Fruit fly (Drosophila melanogaster) whole organism, embryonic: ENCODE results near the gene CG33702.

ENCODE experiments used
- CG10366 ChIP-seq: fragments of 200-800 bp; sonication (Bioruptor generic); IDR thresholded peaks from 2 replicates; pipeline ENCODE4 v1.3.6; 2022; ENCODE audit warnings: missing biosample characterization, missing genetic modification characterization
- CG11560 ChIP-seq: fragments of 200-800 bp; sonication (Bioruptor generic); IDR thresholded peaks from 3 replicates; pipeline ENCODE4 v1.3.6; 2022; ENCODE audit warnings: missing biosample characterization, missing genetic modification characterization
- CG13287 ChIP-seq: fragments of 200-800 bp; sonication (Bioruptor generic); IDR thresholded peaks from 2 replicates; pipeline ENCODE4 v1.3.6; 2022; ENCODE audit warnings: missing biosample characterization, missing genetic modification characterization; ENCODE audit not compliant: partially characterized antibody
- CG13624 ChIP-seq: fragments of 200-800 bp; sonication (Bioruptor generic); optimal IDR thresholded peaks from 2 replicates; lab custom pipeline; 2016; ENCODE audit warnings: missing biosample characterization, missing genetic modification characterization
- CG13775 ChIP-seq: fragments of 200-800 bp; sonication (Bioruptor generic); optimal IDR thresholded peaks from 3 replicates; lab custom pipeline; 2017; ENCODE audit warnings: missing biosample characterization, mild to moderate bottlenecking, missing genetic modification characterization
- CG14667 ChIP-seq: fragments of 200-800 bp; sonication (Bioruptor generic); IDR thresholded peaks from 2 replicates; pipeline ENCODE4 v1.3.6; 2022; ENCODE audit warnings: missing biosample characterization, missing genetic modification characterization
- CG1529 ChIP-seq: fragments of 200-800 bp; sonication (Bioruptor generic); optimal IDR thresholded peaks from 3 replicates; lab custom pipeline; 2018; ENCODE audit warnings: missing biosample characterization, missing genetic modification characterization
- CG15514 ChIP-seq: fragments of 200-800 bp; sonication (Bioruptor generic); optimal IDR thresholded peaks from 3 replicates; lab custom pipeline; 2017; ENCODE audit warnings: missing biosample characterization, missing genetic modification characterization, mild to moderate bottlenecking, moderate library complexity, missing genetic modification reagents
- CG2120 ChIP-seq: fragments of 200-800 bp; sonication (Bioruptor generic); optimal IDR thresholded peaks from 3 replicates; lab custom pipeline; 2016; ENCODE audit warnings: missing biosample characterization, missing genetic modification characterization
- CG2129 ChIP-seq: fragments of 200-800 bp; sonication (Bioruptor generic); IDR thresholded peaks from 2 replicates; pipeline ENCODE4 v1.3.6; 2022; ENCODE audit warnings: missing biosample characterization, missing genetic modification characterization; ENCODE audit not compliant: partially characterized antibody
- CG30403 ChIP-seq: fragments of 200-800 bp; sonication (Bioruptor generic); optimal IDR thresholded peaks from 3 replicates; lab custom pipeline; 2016; ENCODE audit warnings: missing biosample characterization, missing genetic modification characterization
- CG3065 ChIP-seq: fragments of 200-800 bp; sonication (Bioruptor generic); optimal IDR thresholded peaks from 2 replicates; lab custom pipeline; 2016; ENCODE audit warnings: missing biosample characterization, missing genetic modification characterization
- CG3281 ChIP-seq: fragments of 200-800 bp; sonication (Bioruptor generic); optimal IDR thresholded peaks from 3 replicates; lab custom pipeline; 2017; ENCODE audit warnings: missing biosample characterization, mild to moderate bottlenecking, missing genetic modification characterization
- CG34422 ChIP-seq: fragments of 200-800 bp; sonication (Bioruptor generic); IDR thresholded peaks from 3 replicates; pipeline ENCODE4 v1.3.6; 2022; ENCODE audit warnings: missing biosample characterization, missing genetic modification characterization
- CG4404 ChIP-seq: fragments of 200-800 bp; sonication (Bioruptor generic); IDR thresholded peaks from 2 replicates; pipeline ENCODE4 v1.3.6; 2022; ENCODE audit warnings: missing biosample characterization, missing genetic modification characterization
- CG4820 ChIP-seq: fragments of 200-800 bp; sonication (Bioruptor generic); optimal IDR thresholded peaks from 3 replicates; lab custom pipeline; 2016; ENCODE audit warnings: missing biosample characterization, missing genetic modification characterization
- CG6175 ChIP-seq: fragments of 200-800 bp; sonication (Bioruptor generic); IDR thresholded peaks from 3 replicates; pipeline ENCODE4 v1.3.6; 2022; ENCODE audit warnings: missing biosample characterization, missing genetic modification characterization
- CG6689 ChIP-seq: fragments of 200-800 bp; sonication (Bioruptor generic); IDR thresholded peaks from 2 replicates; pipeline ENCODE4 v1.3.6; 2022; ENCODE audit warnings: missing biosample characterization, missing genetic modification characterization
- CG6813 ChIP-seq: fragments of 200-800 bp; sonication (Bioruptor generic); optimal IDR thresholded peaks from 2 replicates; lab custom pipeline; 2017; ENCODE audit warnings: missing biosample characterization, missing genetic modification characterization, mild to moderate bottlenecking, moderate library complexity, missing genetic modification reagents
- CG7745 ChIP-seq: fragments of 200-800 bp; sonication (Bioruptor generic); optimal IDR thresholded peaks from 2 replicates; lab custom pipeline; 2018; ENCODE audit warnings: missing biosample characterization, mild to moderate bottlenecking, missing genetic modification characterization, moderate library complexity
- CG7839 ChIP-seq: fragments of 200-800 bp; sonication (Bioruptor generic); optimal IDR thresholded peaks from 3 replicates; lab custom pipeline; 2018; ENCODE audit warnings: missing biosample characterization, mild to moderate bottlenecking, missing genetic modification characterization, moderate library complexity
- CG8765 ChIP-seq: fragments of 200-800 bp; sonication (Bioruptor generic); IDR thresholded peaks from 2 replicates; pipeline ENCODE4 v1.3.6; 2022; ENCODE audit warnings: missing biosample characterization, missing genetic modification characterization
- CG8924 ChIP-seq: fragments of 200-800 bp; optimal IDR thresholded peaks from 3 replicates; lab custom pipeline; 2019; ENCODE audit warnings: missing biosample characterization, mild to moderate bottlenecking, missing genetic modification characterization, moderate library complexity
- CTCF ChIP-seq: fragments of 200-800 bp; sonication (Bioruptor generic); optimal IDR thresholded peaks from 2 replicates; lab custom pipeline; 2017; ENCODE audit warnings: missing biosample characterization, mild to moderate bottlenecking, missing genetic modification characterization, moderate library complexity
- D ChIP-seq, 2 experiments: fragments of 200-800 bp in 1 of 2; fragments of >200 bp in 1 of 2; sonication (Bioruptor generic) in 1 of 2; optimal IDR thresholded peaks; 2 replicates in 1 of 2; 3 replicates in 1 of 2; lab custom pipeline; 2017; ENCODE audit warnings: mild to moderate bottlenecking in 1 of 2, missing biosample characterization in 1 of 2, missing genetic modification characterization in 1 of 2, missing genetic modification reagents in 1 of 2
- D19A ChIP-seq: fragments of 200-800 bp; optimal IDR thresholded peaks from 3 replicates; lab custom pipeline; 2019; ENCODE audit warnings: missing biosample characterization, mild to moderate bottlenecking, missing genetic modification characterization, moderate library complexity
- Dip2 ChIP-seq: fragments of 200-800 bp; sonication (Bioruptor generic); IDR thresholded peaks from 2 replicates; pipeline ENCODE4 v1.3.6; 2022; ENCODE audit warnings: missing biosample characterization, missing genetic modification characterization
- HLH3B ChIP-seq: fragments of 200-800 bp; sonication (Bioruptor generic); IDR thresholded peaks from 2 replicates; pipeline ENCODE4 v1.3.6; 2022; ENCODE audit warnings: missing biosample characterization, missing genetic modification characterization
- Hmx ChIP-seq: fragments of 200-800 bp; sonication (Bioruptor generic); optimal IDR thresholded peaks from 2 replicates; lab custom pipeline; 2016; ENCODE audit warnings: missing biosample characterization, missing genetic modification characterization
- MESR4 ChIP-seq: fragments of 200-800 bp; sonication (Bioruptor generic); optimal IDR thresholded peaks from 2 replicates; lab custom pipeline; 2018; ENCODE audit warnings: missing biosample characterization, mild to moderate bottlenecking, missing genetic modification characterization, moderate library complexity
- Mad ChIP-seq: fragments of 200-800 bp; sonication (Bioruptor generic); optimal IDR thresholded peaks from 2 replicates; lab custom pipeline; 2016; ENCODE audit warnings: missing biosample characterization, missing genetic modification characterization
- Myb ChIP-seq: fragments of 200-800 bp; sonication (Bioruptor generic); optimal IDR thresholded peaks from 2 replicates; lab custom pipeline; 2016; ENCODE audit warnings: missing biosample characterization, missing genetic modification characterization
- NFAT ChIP-seq: fragments of 200-800 bp; sonication (Bioruptor generic); IDR thresholded peaks from 2 replicates; pipeline ENCODE4 v1.3.6; 2022; ENCODE audit warnings: missing biosample characterization, missing genetic modification characterization
- Nf-YA ChIP-seq: fragments of 200-800 bp; sonication (Bioruptor generic); IDR thresholded peaks from 2 replicates; pipeline ENCODE4 v1.3.6; 2022; ENCODE audit warnings: missing biosample characterization, missing genetic modification characterization
- Oli ChIP-seq: fragments of 200-800 bp; sonication (Bioruptor generic); optimal IDR thresholded peaks from 2 replicates; lab custom pipeline; 2018; ENCODE audit warnings: missing biosample characterization, mild to moderate bottlenecking, missing genetic modification characterization, moderate library complexity
- Spps ChIP-seq: fragments of 200-800 bp; sonication (Bioruptor generic); optimal IDR thresholded peaks from 2 replicates; lab custom pipeline; 2018; ENCODE audit warnings: missing biosample characterization, mild to moderate bottlenecking, missing genetic modification characterization
- Taf1 ChIP-seq: fragments of 200-800 bp; sonication (Bioruptor generic); IDR thresholded peaks from 2 replicates; pipeline ENCODE4 v1.3.6; 2022; ENCODE audit warnings: missing biosample characterization, missing genetic modification characterization
- Xrp1 ChIP-seq: fragments of 200-800 bp; sonication (Bioruptor generic); IDR thresholded peaks from 2 replicates; pipeline ENCODE4 v1.3.6; 2022; ENCODE audit warnings: missing biosample characterization, missing genetic modification characterization
- bcd ChIP-seq: fragments of 200-800 bp; sonication (Bioruptor generic); optimal IDR thresholded peaks from 2 replicates; lab custom pipeline; 2017; ENCODE audit warnings: missing biosample characterization, mild to moderate bottlenecking, missing genetic modification characterization
- lilli ChIP-seq: fragments of 200-800 bp; sonication (Bioruptor generic); optimal IDR thresholded peaks from 3 replicates; lab custom pipeline; 2016; ENCODE audit warnings: missing biosample characterization, missing genetic modification characterization
- p53 ChIP-seq: fragments of 200-800 bp; sonication (Bioruptor generic); optimal IDR thresholded peaks from 2 replicates; lab custom pipeline; 2016; ENCODE audit warnings: missing biosample characterization, missing genetic modification characterization
- pnt ChIP-seq: fragments of 200-800 bp; sonication (Bioruptor generic); optimal IDR thresholded peaks from 3 replicates; lab custom pipeline; 2016; ENCODE audit warnings: missing biosample characterization, missing genetic modification characterization
- rib ChIP-seq: fragments of 200-800 bp; sonication (Bioruptor generic); IDR thresholded peaks from 2 replicates; pipeline ENCODE4 v1.3.6; 2022; ENCODE audit warnings: missing biosample characterization, missing genetic modification characterization
- salm ChIP-seq: fragments of 200-800 bp; sonication (Bioruptor generic); optimal IDR thresholded peaks from 2 replicates; lab custom pipeline; 2018; ENCODE audit warnings: missing biosample characterization, mild to moderate bottlenecking, missing genetic modification characterization
- sc ChIP-seq, 3 experiments: fragments of >200 bp in 2 of 3; fragments of 200-800 bp in 1 of 3; sonication (Bioruptor generic) in 1 of 3; optimal IDR thresholded peaks; 2 replicates in 2 of 3; 3 replicates in 1 of 3; lab custom pipeline; 2017; ENCODE audit warnings: mild to moderate bottlenecking in 1 of 3, missing biosample characterization in 1 of 3, missing genetic modification characterization in 1 of 3, missing genetic modification reagents in 1 of 3
- sens-2 ChIP-seq: fragments of 200-800 bp; sonication (Bioruptor generic); IDR thresholded peaks from 2 replicates; pipeline ENCODE4 v1.3.6; 2022; ENCODE audit warnings: missing biosample characterization, missing genetic modification characterization
- sima ChIP-seq: fragments of 200-800 bp; sonication (Bioruptor generic); optimal IDR thresholded peaks from 2 replicates; lab custom pipeline; 2016; ENCODE audit warnings: missing biosample characterization, missing genetic modification characterization
- sqz ChIP-seq: fragments of 200-800 bp; sonication (Bioruptor generic); optimal IDR thresholded peaks from 3 replicates; lab custom pipeline; 2018; ENCODE audit warnings: missing biosample characterization, mild to moderate bottlenecking, missing genetic modification characterization
- toy ChIP-seq: fragments of 200-800 bp; sonication (Bioruptor generic); IDR thresholded peaks from 2 replicates; pipeline ENCODE4 v1.3.6; 2022; ENCODE audit warnings: missing biosample characterization, missing genetic modification characterization
- unc-4 ChIP-seq: fragments of 200-800 bp; sonication (Bioruptor generic); IDR thresholded peaks from 2 replicates; pipeline ENCODE4 v1.3.6; 2022; ENCODE audit warnings: missing biosample characterization, missing genetic modification characterization; ENCODE audit not compliant: partially characterized antibody
- usp ChIP-seq: fragments of >200 bp; optimal IDR thresholded peaks from 2 replicates; lab custom pipeline; 2017; ENCODE audit warnings: missing biosample characterization, missing genetic modification characterization
- vvl ChIP-seq: fragments of 200-800 bp; sonication (Bioruptor generic); IDR thresholded peaks from 2 replicates; pipeline ENCODE4 v1.3.6; 2022; ENCODE audit warnings: missing biosample characterization, missing genetic modification characterization

The CG33702 gene

DNA sequence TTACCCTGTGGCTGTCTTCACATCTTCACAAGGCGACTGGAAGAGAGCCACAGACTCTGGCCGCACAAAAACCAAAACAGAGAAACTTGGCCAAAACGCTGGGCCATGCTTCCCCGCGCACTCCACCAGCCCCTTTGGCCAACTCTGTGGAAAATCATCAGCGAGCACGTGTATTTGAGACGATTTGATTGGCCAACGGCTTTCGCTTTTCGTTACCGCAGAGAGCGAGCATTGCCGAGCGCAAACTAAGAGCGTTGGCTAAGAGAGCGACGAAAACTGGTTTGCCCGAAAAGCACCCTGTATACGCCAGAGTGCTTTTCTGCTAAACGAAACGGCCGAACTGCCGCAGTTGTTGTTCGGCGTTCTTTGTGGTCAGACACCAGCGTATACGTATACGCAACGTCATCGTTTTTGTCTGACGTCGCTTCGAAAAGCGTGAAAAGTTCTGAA, 33.7 kb upstream of the CG33702 start, which contains the start of gene CG42673 (continued):
- TF ChIP-seq CG13624 = peak; percentile 9
- no peak for TF ChIP-seq Dip2 (GFP tag; lab: Robert Waterston, UW)
- TF ChIP-seq CG15514 = peak; percentile 14
- TF ChIP-seq CG11560 (tag; lab: Robert Waterston, UW) = no peak
- no peak for TF ChIP-seq bcd (GFP tag; lab: Kevin White, UChicago)
- no peak for TF ChIP-seq CG30403 (GFP tag; lab: Kevin White, UChicago)
- TF ChIP-seq HLH3B (GFP tag; lab: Robert Waterston, UW) = no peak
- TF ChIP-seq CG6813 = no peak
- no peak for TF ChIP-seq CG1529 (GFP tag; lab: Kevin White, UChicago)
- peak; percentile 50; the same call in 1 of the 2 replicates for TF ChIP-seq unc-4
- TF ChIP-seq CG13287 = peak; percentile 62
- peak; percentile 46 for TF ChIP-seq CG3281 (GFP tag; lab: Kevin White, UChicago)
- TF ChIP-seq CG2129 (GFP tag; lab: Robert Waterston, UW) = no peak
- no peak for TF ChIP-seq Hmx (GFP tag; lab: Kevin White, UChicago)
- TF ChIP-seq sc (optimal IDR thresholded peaks at IDR 0.05; lab: Kevin White, UChicago) = no peak
- no peak for TF ChIP-seq sc (GFP tag; optimal IDR thresholded peaks at IDR 0.05; lab: Kevin White, UChicago)
- TF ChIP-seq CG10366 (GFP tag; lab: Robert Waterston, UW) = peak; percentile 70
- no peak for TF ChIP-seq D19A
- no peak for TF ChIP-seq lilli (GFP tag; lab: Kevin White, UChicago)
- peak; percentile 10 for TF ChIP-seq sqz (GFP tag; lab: Kevin White, UChicago)
- no peak for TF ChIP-seq p53
- no peak for TF ChIP-seq CG3065
- no peak for TF ChIP-seq CG13775 (GFP tag; lab: Kevin White, UChicago)
- TF ChIP-seq vvl = 0 out of 2 replicates have a peak, but pooled peaks have one; percentile 34
- TF ChIP-seq CG7839 (tag; lab: Kevin White, UChicago) = no peak
- no peak for TF ChIP-seq salm
- TF ChIP-seq Myb (GFP tag; lab: Kevin White, UChicago) = no peak
- TF ChIP-seq Nf-YA (GFP tag; lab: Robert Waterston, UW) = peak; percentile 83
- TF ChIP-seq CG6175 = no peak
- no peak for TF ChIP-seq CG7745 (tag; lab: Kevin White, UChicago)
- no peak for TF ChIP-seq pnt (GFP tag; lab: Kevin White, UChicago)
- TF ChIP-seq rib (GFP tag; lab: Robert Waterston, UW) = no peak
- no peak for TF ChIP-seq CG8765 (GFP tag; lab: Robert Waterston, UW)
- TF ChIP-seq CG8924 = no peak
- TF ChIP-seq CTCF (GFP tag; lab: Kevin White, UChicago) = no peak
- TF ChIP-seq CG6689 (GFP tag; lab: Robert Waterston, UW) = no peak
- TF ChIP-seq D (optimal IDR thresholded peaks at IDR 0.05; lab: Kevin White, UChicago) = no peak
- TF ChIP-seq D (GFP tag; optimal IDR thresholded peaks at IDR 0.05; lab: Kevin White, UChicago) = no peak
- TF ChIP-seq CG34422 (GFP tag; lab: Robert Waterston, UW) = peak; percentile 72; the same call in 1 of the 3 replicates
- 0 out of 2 replicates have a peak, but pooled peaks have one; percentile 5 for TF ChIP-seq Xrp1 (GFP tag; lab: Robert Waterston, UW)
- TF ChIP-seq MESR4 = no peak
- TF ChIP-seq CG2120 = no peak
- no peak for TF ChIP-seq sens-2 (GFP tag; lab: Robert Waterston, UW)
- no peak for TF ChIP-seq Taf1 (GFP tag; lab: Robert Waterston, UW)
- no peak for TF ChIP-seq Spps (tag; lab: Kevin White, UChicago)
- TF ChIP-seq NFAT (GFP tag; lab: Robert Waterston, UW) = 0 out of 2 replicates have a peak, but pooled peaks have one; percentile 31
- no peak for TF ChIP-seq CG4820 (GFP tag; lab: Kevin White, UChicago)
- no peak for TF ChIP-seq usp
- no peak for TF ChIP-seq Oli
- no peak for TF ChIP-seq toy
- no peak for TF ChIP-seq sima (GFP tag; lab: Kevin White, UChicago)
- no peak for TF ChIP-seq CG4404 (GFP tag; lab: Robert Waterston, UW)
- TF ChIP-seq CG14667 (GFP tag; lab: Robert Waterston, UW) = no peak
- no peak for TF ChIP-seq Mad (GFP tag; lab: Kevin White, UChicago)
